Worm (Caenorhabditis elegans): ENCODE measurements around the gene F08D12.12.
A peak's percentile ranks its signal among the peaks of the same experiment; 100 is the strongest.

Gene F08D12.12

DNA sequence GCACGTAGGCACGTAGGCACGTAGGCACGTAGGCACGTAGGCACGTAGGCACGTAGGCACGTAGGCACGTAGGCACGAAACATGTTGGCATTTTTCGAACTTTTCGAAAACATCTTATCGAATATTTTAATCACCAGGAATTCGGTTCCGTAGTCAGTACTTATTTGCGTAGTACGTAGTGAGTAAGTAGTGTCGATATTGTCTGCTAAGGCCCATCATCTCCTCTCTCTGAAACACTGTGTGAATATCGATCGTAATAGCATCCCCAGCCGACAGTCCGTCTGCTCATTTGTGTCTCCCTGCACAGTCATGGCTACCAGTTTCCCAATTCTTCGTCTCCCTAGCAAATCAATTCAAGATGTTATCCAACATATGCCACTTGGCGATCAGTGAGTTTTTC lies 24.8 kb downstream of the F08D12.12 start, which contains the start of gene fbxb-106:
Gene fbxb-106, plus strand, starts transcription at position 301 of the 400 bp plus-strand sequence.
- TF ChIP-seq fos-1 (tag; optimal IDR thresholded peaks at IDR 0.05) (no peak), sox-4 (tag; optimal IDR thresholded peaks at IDR 0.05) (no peak), efl-1 (optimal IDR thresholded peaks at IDR 0.05) (no peak), efl-1 (GFP tag; optimal IDR thresholded peaks at IDR 0.05 in 1 of 2) (no peak), egl-27 (tag; optimal IDR thresholded peaks at IDR 0.05) (no peak), egl-13 (tag; optimal IDR thresholded peaks at IDR 0.05) (no peak), ztf-11 (tag; optimal IDR thresholded peaks at IDR 0.05) (no peak), xbp-1 (tag; optimal IDR thresholded peaks at IDR 0.05) (no peak), Y116A8C.19 (tag; optimal IDR thresholded peaks at IDR 0.05; ENCODE audit: borderline replicate concordance) (no peak), nhr-47 (tag; optimal IDR thresholded peaks at IDR 0.05) (no peak), elt-3 (tag; optimal IDR thresholded peaks at IDR 0.05) (no peak), unc-30 (tag; optimal IDR thresholded peaks at IDR 0.05) (no peak), jun-1 (tag; optimal IDR thresholded peaks at IDR 0.05) (no peak), mep-1 (tag; optimal IDR thresholded peaks at IDR 0.05) (no peak), pag-3 (tag; optimal IDR thresholded peaks at IDR 0.05; ENCODE audit: borderline replicate concordance, insufficient read depth) (no peak), lin-39 (tag; optimal IDR thresholded peaks at IDR 0.05) (no peak), ztf-4 (tag; optimal IDR thresholded peaks at IDR 0.05) (no peak)

DNA sequence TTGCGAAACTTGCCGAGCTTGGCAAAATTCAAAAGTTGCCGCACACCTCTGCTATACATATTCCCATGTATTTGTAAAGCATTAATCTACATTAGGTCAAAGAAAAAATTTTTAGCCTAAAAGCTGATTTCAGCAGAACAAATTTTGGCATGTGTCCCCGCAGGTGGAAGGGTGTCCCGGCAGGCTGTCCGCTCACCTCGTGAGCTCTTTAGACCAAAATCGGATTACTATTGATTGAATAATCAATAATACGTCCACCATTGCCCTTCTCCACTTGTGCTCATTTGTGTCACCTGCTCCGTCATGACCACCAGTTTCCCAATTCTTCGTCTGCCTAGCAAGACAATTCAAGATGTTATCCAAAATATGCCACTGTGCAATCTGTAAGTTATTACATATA lies 28.4 kb downstream of the F08D12.12 start, which contains the start of gene fbxb-107:
Gene fbxb-107, plus strand, starts transcription at position 297 of the 400 bp plus-strand sequence.
- TF ChIP-seq fkh-8 (tag; optimal IDR thresholded peaks at IDR 0.05) (no peak), nhr-19 (GFP tag; conservative IDR thresholded peaks at IDR 0.05) (no peak), egl-13 (tag; optimal IDR thresholded peaks at IDR 0.05) (no peak), lin-39 (tag; optimal IDR thresholded peaks at IDR 0.05) (no peak), pax-3 (tag; optimal IDR thresholded peaks at IDR 0.05) (no peak)

DNA sequence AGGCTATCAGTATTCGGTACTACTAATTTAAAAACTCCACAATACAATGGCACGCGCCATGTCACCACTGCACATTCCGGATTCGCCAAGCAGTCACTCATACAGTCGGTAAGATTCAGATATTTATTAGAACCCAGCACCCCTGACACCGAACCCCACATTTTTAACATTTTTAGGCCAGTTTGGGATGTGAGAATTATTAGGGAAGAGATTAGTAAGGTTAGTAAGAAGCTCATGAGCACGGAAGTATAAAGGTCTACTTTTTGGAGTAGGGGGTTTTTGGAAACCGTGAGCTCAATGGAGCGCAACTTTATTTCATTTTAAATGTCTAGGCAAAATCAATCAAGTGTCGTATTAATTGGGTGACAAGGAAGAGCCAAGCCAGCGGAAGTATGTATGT lies 28.9 kb downstream of the F08D12.12 start, which contains the start of gene F29A7.8:
Gene F29A7.8, minus strand, starts transcription at position 101 of the 400 bp plus-strand sequence.
- no peak for TF ChIP-seq efl-1 (optimal IDR thresholded peaks at IDR 0.05)
- TF ChIP-seq efl-1 (GFP tag; optimal IDR thresholded peaks at IDR 0.05 in 1 of 2): peak in 1 of 2 experiments; percentile 22
- no peak for TF ChIP-seq unc-86 (tag; optimal IDR thresholded peaks at IDR 0.05)

DNA sequence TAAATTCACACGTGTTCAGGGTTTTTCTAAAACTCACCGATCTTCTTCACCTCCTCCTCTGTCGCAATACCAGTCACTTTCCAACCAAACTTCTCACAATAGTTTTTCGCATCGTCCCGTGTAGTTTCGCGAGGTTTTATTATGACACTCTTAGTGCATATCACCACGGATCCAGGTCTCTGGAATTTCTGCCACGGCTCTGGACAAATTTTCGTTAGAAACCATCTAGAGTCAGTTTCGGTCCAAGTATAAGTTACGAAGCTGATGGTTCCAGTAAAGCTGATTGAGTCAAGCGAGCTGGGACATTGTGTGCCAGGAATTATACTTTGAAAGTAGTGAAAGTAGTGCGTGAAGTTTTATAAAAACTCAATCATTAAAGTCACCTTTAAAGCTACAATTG lies 30.5 kb downstream of the F08D12.12 start:
- TF ChIP-seq lin-13 (GFP tag; optimal IDR thresholded peaks at IDR 0.05) (no peak), fos-1 (tag; optimal IDR thresholded peaks at IDR 0.05) (no peak), ceh-8 (GFP tag; optimal IDR thresholded peaks at IDR 0.05) (no peak), nhr-85 (tag) (no peak), Y116A8C.19 (tag; optimal IDR thresholded peaks at IDR 0.05; ENCODE audit: borderline replicate concordance) (no peak), lin-15B (tag; optimal IDR thresholded peaks at IDR 0.05) (no peak), dpl-1 (GFP tag; optimal IDR thresholded peaks at IDR 0.05) (no peak)

DNA sequence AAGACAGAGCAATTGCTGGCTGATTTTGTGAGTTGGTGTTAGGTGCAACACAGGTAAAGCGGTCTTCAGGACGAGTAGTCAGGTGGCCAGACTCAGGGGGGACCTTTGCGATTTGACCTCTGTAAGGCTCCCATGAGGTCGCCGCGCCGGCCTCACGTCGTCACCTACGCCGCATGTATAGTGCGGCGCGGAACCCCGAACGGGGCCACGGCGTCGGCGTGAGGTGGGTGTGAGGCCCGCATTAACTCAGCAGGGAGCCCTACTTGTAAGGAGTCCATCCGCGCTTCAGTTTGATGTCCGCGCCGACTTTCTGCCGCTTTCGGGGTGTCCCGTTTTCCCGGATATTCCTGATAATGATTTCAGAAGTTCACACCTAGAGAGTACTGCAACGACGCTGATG lies 32.3 kb downstream of the F08D12.12 start:
- TF ChIP-seq lin-15B (tag; optimal IDR thresholded peaks at IDR 0.05): no peak
- TF ChIP-seq sup-37 (GFP tag; optimal IDR thresholded peaks at IDR 0.05): no peak
- TF ChIP-seq zip-4 (GFP tag; optimal IDR thresholded peaks at IDR 0.05): no peak
- no peak for TF ChIP-seq jun-1 (tag; optimal IDR thresholded peaks at IDR 0.05)
- no peak for TF ChIP-seq vab-15 (tag; optimal IDR thresholded peaks at IDR 0.05)
- TF ChIP-seq hlh-4 (tag; optimal IDR thresholded peaks at IDR 0.05): no peak
- no peak for TF ChIP-seq nhr-237 (tag; optimal IDR thresholded peaks at IDR 0.05)
- TF ChIP-seq fos-1 (tag; optimal IDR thresholded peaks at IDR 0.05): no peak
- no peak for TF ChIP-seq lin-14 (GFP tag; optimal IDR thresholded peaks at IDR 0.05)
- no peak for TF ChIP-seq nhr-71 (tag; optimal IDR thresholded peaks at IDR 0.05)
- TF ChIP-seq lin-39 (tag; optimal IDR thresholded peaks at IDR 0.05): no peak
- no peak for TF ChIP-seq nhr-12 (tag; optimal IDR thresholded peaks at IDR 0.05)
